Worm (Caenorhabditis elegans) whole organism, mixed stage, embryonic: Measurements from ENCODE around the gene srw-109.

Experiments
- M03D4.4 ChIP-seq: sonication (generic microtip); optimal IDR thresholded peaks from 2 replicates; lab custom pipeline; 2017; ENCODE audit warnings: mild to moderate bottlenecking, missing genetic modification characterization, missing compliant biosample characterization
- bed-3 ChIP-seq: fragments of 200-800 bp; sonication (Bioruptor generic); optimal IDR thresholded peaks from 3 replicates; lab custom pipeline; 2018; ENCODE audit warnings: mild to moderate bottlenecking, missing genetic modification characterization, moderate library complexity, missing compliant biosample characterization
- blmp-1 ChIP-seq: fragments of 150-350 bp; optimal IDR thresholded peaks from 2 replicates; lab custom pipeline; 2014; ENCODE audit warnings: missing biosample characterization, missing genetic modification characterization
- ceh-39 ChIP-seq: fragments of 150-350 bp; optimal IDR thresholded peaks from 2 replicates; lab custom pipeline; 2014; ENCODE audit warnings: missing biosample characterization, missing genetic modification characterization
- ceh-43 ChIP-seq: fragments of 200-800 bp; sonication (Bioruptor generic); optimal IDR thresholded peaks from 2 replicates; lab custom pipeline; 2018; ENCODE audit warnings: mild to moderate bottlenecking, missing genetic modification characterization, moderate library complexity, missing compliant biosample characterization
- ces-1 ChIP-seq: fragments of 150-350 bp; optimal IDR thresholded peaks from 2 replicates; lab custom pipeline; 2014; ENCODE audit warnings: missing biosample characterization, missing genetic modification reagents, missing genetic modification characterization
- cnd-1 ChIP-seq: fragments of 200-800 bp; sonication (Bioruptor generic); optimal IDR thresholded peaks from 2 replicates; lab custom pipeline; 2018; ENCODE audit warnings: mild to moderate bottlenecking, missing genetic modification characterization, missing compliant biosample characterization
- drap-1 ChIP-seq: fragments of 200-800 bp; sonication (Bioruptor generic); optimal IDR thresholded peaks from 3 replicates; lab custom pipeline; 2018; ENCODE audit warnings: mild to moderate bottlenecking, missing genetic modification characterization, missing compliant biosample characterization
- elt-3 ChIP-seq: fragments of 150-350 bp; optimal IDR thresholded peaks from 2 replicates; lab custom pipeline; 2014; ENCODE audit warnings: missing biosample characterization, missing genetic modification characterization
- flh-1 ChIP-seq: fragments of 200-800 bp; sonication (Bioruptor generic); optimal IDR thresholded peaks from 2 replicates; lab custom pipeline; 2018; ENCODE audit warnings: mild to moderate bottlenecking, missing genetic modification characterization, moderate library complexity, missing compliant biosample characterization
- hlh-1 ChIP-seq: fragments of 150-350 bp; optimal IDR thresholded peaks from 2 replicates; lab custom pipeline; 2014; ENCODE audit warnings: missing biosample characterization, missing genetic modification reagents, missing genetic modification characterization
- lin-13 ChIP-seq: fragments of 150-350 bp; optimal IDR thresholded peaks from 2 replicates; lab custom pipeline; 2014; ENCODE audit warnings: missing biosample characterization, missing genetic modification characterization
- lin-32 ChIP-seq: fragments of 200-800 bp; sonication (Bioruptor generic); optimal IDR thresholded peaks from 2 replicates; lab custom pipeline; 2018; ENCODE audit warnings: mild to moderate bottlenecking, missing genetic modification characterization, missing compliant biosample characterization
- mab-5 ChIP-seq: fragments of 150-350 bp; optimal IDR thresholded peaks from 2 replicates; lab custom pipeline; 2014; ENCODE audit warnings: missing biosample characterization, missing genetic modification characterization
- mls-2 ChIP-seq: sonication (generic microtip); optimal IDR thresholded peaks from 2 replicates; lab custom pipeline; 2016; ENCODE audit warnings: mild to moderate bottlenecking, missing genetic modification characterization, moderate library complexity, missing compliant biosample characterization
- nhr-12 ChIP-seq: fragments of 150-350 bp; optimal IDR thresholded peaks from 2 replicates; lab custom pipeline; 2014; ENCODE audit warnings: missing biosample characterization, missing genetic modification characterization
- nhr-2 ChIP-seq: fragments of 150-350 bp; optimal IDR thresholded peaks from 2 replicates; lab custom pipeline; 2014; ENCODE audit warnings: missing biosample characterization, missing genetic modification characterization
- nhr-237 ChIP-seq: fragments of 150-350 bp; optimal IDR thresholded peaks from 2 replicates; lab custom pipeline; 2014; ENCODE audit warnings: missing biosample characterization, missing genetic modification characterization
- nhr-28 ChIP-seq: fragments of 150-350 bp; optimal IDR thresholded peaks from 2 replicates; lab custom pipeline; 2014; ENCODE audit warnings: missing biosample characterization, missing genetic modification characterization
- nhr-76 ChIP-seq: sonication (generic microtip); optimal IDR thresholded peaks from 2 replicates; lab custom pipeline; 2017; ENCODE audit warnings: missing biosample characterization, missing genetic modification characterization
- pha-4 ChIP-seq: fragments of 150-350 bp; optimal IDR thresholded peaks from 2 replicates; lab custom pipeline; 2018; ENCODE audit warnings: missing biosample characterization, missing genetic modification reagents, missing genetic modification characterization
- sem-2 ChIP-seq: fragments of 200-800 bp; sonication (Bioruptor generic); optimal IDR thresholded peaks from 2 replicates; lab custom pipeline; 2018; ENCODE audit warnings: mild to moderate bottlenecking, missing genetic modification characterization, missing compliant biosample characterization
- snpc-4 ChIP-seq: fragments of 150-350 bp; optimal IDR thresholded peaks from 2 replicates; lab custom pipeline; 2014; ENCODE audit warnings: missing biosample characterization, missing genetic modification characterization
- sptf-1 ChIP-seq: sonication (generic microtip); optimal IDR thresholded peaks from 2 replicates; lab custom pipeline; 2017; ENCODE audit warnings: mild to moderate bottlenecking, missing genetic modification characterization, moderate library complexity, missing compliant biosample characterization
- tbx-8 ChIP-seq: fragments of 200-800 bp; sonication (Bioruptor generic); optimal IDR thresholded peaks from 2 replicates; lab custom pipeline; 2018; ENCODE audit warnings: mild to moderate bottlenecking, missing genetic modification characterization, moderate library complexity, missing compliant biosample characterization
- unc-120 ChIP-seq: sonication (generic microtip); optimal IDR thresholded peaks from 2 replicates; lab custom pipeline; 2017; ENCODE audit warnings: missing genetic modification characterization, missing compliant biosample characterization; ENCODE audit not compliant: poor library complexity, severe bottlenecking
- unc-39 ChIP-seq: fragments of 150-350 bp; optimal IDR thresholded peaks from 2 replicates; lab custom pipeline; 2014; ENCODE audit warnings: missing biosample characterization, missing genetic modification characterization
- unc-62 ChIP-seq: fragments of 150-350 bp; optimal IDR thresholded peaks from 2 replicates; lab custom pipeline; 2014; ENCODE audit warnings: missing biosample characterization, missing genetic modification reagents, missing genetic modification characterization
- zip-8 ChIP-seq: fragments of 150-350 bp; optimal IDR thresholded peaks from 2 replicates; lab custom pipeline; 2014; ENCODE audit warnings: missing biosample characterization, missing genetic modification characterization
- ztf-11 ChIP-seq: fragments of 150-350 bp; optimal IDR thresholded peaks from 2 replicates; lab custom pipeline; 2014; ENCODE audit warnings: missing biosample characterization, missing genetic modification characterization

The srw-109 gene

DNA sequence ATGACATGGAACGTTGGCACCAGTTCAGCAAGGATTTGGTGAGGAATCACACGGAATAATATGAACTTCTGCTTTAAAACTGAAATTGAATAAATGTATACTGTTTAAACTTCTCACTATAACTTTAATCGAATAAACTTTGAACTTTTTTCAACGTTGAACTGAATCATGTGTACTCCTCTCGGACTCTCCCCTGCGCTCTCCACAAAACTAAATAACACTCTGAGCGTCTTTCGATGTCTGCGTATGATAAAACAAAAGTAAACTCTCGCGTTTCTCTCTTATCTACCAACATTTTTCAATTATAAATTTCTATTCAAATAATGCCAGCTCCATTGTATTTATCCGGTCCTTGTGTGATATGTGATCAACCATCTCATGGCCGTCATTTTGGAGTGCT lies 23.1 kb upstream of the srw-109 start:
- TF ChIP-seq sptf-1 (tag; lab: Kevin White, UChicago) (no peak), pha-4 (no peak), mls-2 (tag; lab: Kevin White, UChicago) (no peak), elt-3 (tag; lab: Kevin White, UChicago) (no peak), tbx-8 (GFP tag; lab: Kevin White, UChicago) (no peak)

DNA sequence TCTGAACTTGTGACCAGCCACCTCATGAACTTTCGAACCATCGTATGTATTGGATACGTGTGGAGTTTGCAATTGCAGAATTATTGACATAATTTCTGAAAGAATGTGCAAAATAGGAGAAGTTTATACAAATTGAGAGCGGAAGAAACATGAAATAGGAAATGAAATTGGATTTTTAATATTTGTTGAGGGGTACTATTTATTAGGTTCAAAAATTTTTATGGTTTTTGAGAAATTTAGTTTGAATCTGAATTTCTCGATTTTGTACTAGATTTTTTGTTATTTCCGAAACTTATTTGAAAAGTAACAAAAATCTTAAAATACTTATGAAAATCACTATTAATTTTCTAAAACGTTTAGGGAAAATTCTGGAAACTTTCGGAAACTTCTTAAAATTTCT lies 19.8 kb upstream of the srw-109 start, which contains the start of gene F48G7.9:
F48G7.9 (minus strand) TSS at position 101 of the 400 bp plus-strand sequence.
- no peak for TF ChIP-seq sem-2 (GFP tag; lab: Kevin White, UChicago)
- no peak for TF ChIP-seq sptf-1 (tag; lab: Kevin White, UChicago)
- no peak for TF ChIP-seq tbx-8 (GFP tag; lab: Kevin White, UChicago)
- TF ChIP-seq ceh-39 (tag; lab: Kevin White, UChicago), result no peak
- no peak for TF ChIP-seq nhr-237
- no peak for TF ChIP-seq unc-120 (tag; lab: Kevin White, UChicago)
- no peak for TF ChIP-seq mab-5 (tag; lab: Kevin White, UChicago)
- no peak for TF ChIP-seq bed-3 (GFP tag; lab: Kevin White, UChicago)
- no peak for TF ChIP-seq nhr-76 (tag; lab: Kevin White, UChicago)
- TF ChIP-seq ztf-11 (tag; lab: Kevin White, UChicago), result no peak
- TF ChIP-seq nhr-12, result no peak
- TF ChIP-seq lin-32 (GFP tag; lab: Kevin White, UChicago), result no peak
- no peak for TF ChIP-seq nhr-28
- no peak for TF ChIP-seq zip-8 (tag; lab: Kevin White, UChicago)
- TF ChIP-seq hlh-1 (tag; lab: Kevin White, UChicago), result no peak
- no peak for TF ChIP-seq cnd-1
- no peak for TF ChIP-seq lin-13
- TF ChIP-seq M03D4.4 (tag; lab: Kevin White, UChicago), result no peak
- no peak for TF ChIP-seq nhr-2 (tag; lab: Kevin White, UChicago)
- no peak for TF ChIP-seq unc-62 (GFP tag; lab: Kevin White, UChicago)
- TF ChIP-seq, all 35 proteins: peak for 0

DNA sequence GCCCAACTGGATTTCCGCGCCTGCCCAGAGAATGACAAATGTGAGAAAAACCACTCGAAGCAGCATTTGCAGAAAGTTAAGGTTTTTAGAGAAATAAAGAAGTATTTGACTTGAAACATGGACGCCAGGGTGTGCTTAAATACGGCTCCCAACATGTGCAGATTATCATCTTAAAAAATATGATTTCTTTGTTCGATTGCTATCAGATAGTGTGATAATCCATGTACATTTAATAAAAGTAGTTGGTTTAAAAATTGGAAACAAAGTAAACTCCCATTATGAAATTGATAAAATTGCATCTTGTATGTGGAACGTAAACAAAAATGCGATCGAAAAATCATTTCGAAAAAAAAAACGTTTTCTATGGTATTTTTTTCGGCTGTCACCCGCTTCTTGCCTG lies 18.8 kb upstream of the srw-109 start, which contains the start of gene F48G7.8:
F48G7.8 (minus strand) TSS at position 101 of the 400 bp plus-strand sequence.
- TF ChIP-seq sptf-1 (tag; lab: Kevin White, UChicago) (no peak), flh-1 (GFP tag; lab: Kevin White, UChicago) (no peak), mls-2 (tag; lab: Kevin White, UChicago) (no peak), ceh-43 (GFP tag; lab: Kevin White, UChicago) (no peak)
- TF ChIP-seq, all 35 proteins: peak for 0

DNA sequence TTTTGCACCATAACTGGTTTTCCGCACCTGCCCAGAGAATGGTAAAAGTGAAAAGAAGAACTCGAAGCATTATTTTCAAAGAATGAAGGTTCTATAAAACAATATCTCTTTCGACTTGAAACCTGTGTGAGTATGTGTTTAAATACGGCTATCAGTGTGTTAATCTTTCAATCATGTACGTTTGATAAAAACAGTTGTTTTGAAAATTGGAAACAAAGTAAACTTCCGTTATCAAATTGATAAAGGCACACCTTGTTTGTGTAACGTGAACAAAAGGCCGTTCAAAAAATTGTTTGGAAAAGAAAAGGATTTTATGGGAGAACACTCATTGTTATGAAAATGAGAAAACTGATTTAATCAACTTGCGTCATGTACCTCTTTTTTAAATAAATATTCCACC lies 17.6 kb upstream of the srw-109 start, which contains the start of gene F48G7.7:
F48G7.7 (minus strand) TSS at position 101 of the 400 bp plus-strand sequence.
- no peak for TF ChIP-seq ces-1 (GFP tag; lab: Kevin White, UChicago)
- TF ChIP-seq lin-32 (GFP tag; lab: Kevin White, UChicago), result no peak
- no peak for TF ChIP-seq mls-2 (tag; lab: Kevin White, UChicago)
- no peak for TF ChIP-seq M03D4.4 (tag; lab: Kevin White, UChicago)
- no peak for TF ChIP-seq nhr-12
- TF ChIP-seq unc-62 (GFP tag; lab: Kevin White, UChicago), result no peak
- TF ChIP-seq tbx-8 (GFP tag; lab: Kevin White, UChicago), result no peak
- TF ChIP-seq nhr-237, result no peak
- no peak for TF ChIP-seq cnd-1
- no peak for TF ChIP-seq mab-5 (tag; lab: Kevin White, UChicago)
- no peak for TF ChIP-seq sptf-1 (tag; lab: Kevin White, UChicago)
- TF ChIP-seq blmp-1 (tag; lab: Kevin White, UChicago), result no peak
- no peak for TF ChIP-seq hlh-1 (tag; lab: Kevin White, UChicago)
- TF ChIP-seq drap-1 (GFP tag; lab: Kevin White, UChicago), result no peak

DNA sequence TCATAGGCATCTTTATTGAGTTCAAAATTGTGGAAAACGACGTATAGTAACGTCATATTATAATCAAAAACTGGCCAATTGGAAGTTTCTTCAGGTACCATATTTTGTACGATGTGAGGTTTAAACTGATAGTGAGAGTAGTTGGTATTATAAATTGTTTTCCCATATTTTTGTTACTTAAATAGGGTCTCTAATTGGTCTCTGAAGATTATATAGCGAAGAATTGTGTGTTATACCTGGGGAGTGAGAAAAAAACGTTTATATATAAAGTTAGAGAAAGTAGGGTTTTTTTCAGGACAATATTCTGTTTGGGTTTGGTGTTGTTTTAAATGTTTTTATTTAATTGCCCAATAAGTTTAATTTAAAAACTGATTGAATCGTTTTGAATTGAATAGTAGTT lies 16.2 kb upstream of the srw-109 start, which contains the start of gene srt-17:
srt-17 (minus strand) TSS at position 101 of the 400 bp plus-strand sequence.
- TF ChIP-seq ztf-11 (tag; lab: Kevin White, UChicago) (no peak), drap-1 (GFP tag; lab: Kevin White, UChicago) (no peak), zip-8 (tag; lab: Kevin White, UChicago) (no peak), mab-5 (tag; lab: Kevin White, UChicago) (no peak)
- TF ChIP-seq, all 35 proteins: peak for 0

DNA sequence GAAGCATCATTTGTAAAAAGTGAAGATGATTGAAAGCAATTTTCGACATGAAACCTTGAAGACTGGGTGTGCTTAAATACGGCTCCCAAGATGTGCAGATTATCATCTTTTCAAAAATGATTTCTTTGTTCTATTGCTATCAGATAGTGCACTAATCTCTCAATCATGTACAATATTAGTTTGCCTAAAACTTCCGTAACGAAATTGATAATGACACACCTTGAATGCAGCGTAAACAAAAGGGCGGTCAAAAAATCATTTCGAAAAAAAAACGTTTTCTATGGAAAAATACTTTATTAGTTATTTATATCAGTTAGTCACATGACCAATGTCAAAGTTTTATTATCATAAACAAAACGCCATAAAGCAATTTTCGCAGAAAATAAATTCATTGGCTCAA lies 14.2 kb upstream of the srw-109 start, which contains the start of gene F48G7.5:
F48G7.5 (minus strand) TSS at position 34 of the 400 bp plus-strand sequence.
- TF ChIP-seq nhr-28 (no peak), elt-3 (tag; lab: Kevin White, UChicago) (no peak), snpc-4 (tag; lab: Kevin White, UChicago) (no peak), ceh-39 (tag; lab: Kevin White, UChicago) (no peak), sptf-1 (tag; lab: Kevin White, UChicago) (no peak), bed-3 (GFP tag; lab: Kevin White, UChicago) (no peak), sem-2 (GFP tag; lab: Kevin White, UChicago) (no peak), pha-4 (no peak), M03D4.4 (tag; lab: Kevin White, UChicago) (no peak), unc-39 (tag; lab: Kevin White, UChicago) (no peak), cnd-1 (no peak), ces-1 (GFP tag; lab: Kevin White, UChicago) (no peak), drap-1 (GFP tag; lab: Kevin White, UChicago) (no peak), ztf-11 (tag; lab: Kevin White, UChicago) (no peak)
